Fruit fly (Drosophila melanogaster) whole organism, embryonic: Measurements from ENCODE around the gene stac.

Experiments used
- Abd-B ChIP-seq: fragments of 200-800 bp; sonication (Bioruptor generic); optimal IDR thresholded peaks from 2 replicates; lab custom pipeline; 2018; ENCODE audit warnings: missing biosample characterization, mild to moderate bottlenecking, missing genetic modification characterization, moderate library complexity
- Atf-2 ChIP-seq: fragments of 200-800 bp; sonication (Bioruptor generic); optimal IDR thresholded peaks from 2 replicates; lab custom pipeline; 2016; ENCODE audit warnings: missing biosample characterization, missing genetic modification characterization
- CG11456 ChIP-seq: fragments of 200-800 bp; sonication (Bioruptor generic); IDR thresholded peaks from 3 replicates; pipeline ENCODE4 v1.3.6; 2022; ENCODE audit warnings: missing biosample characterization, missing genetic modification characterization
- CG15479 ChIP-seq: fragments of 200-800 bp; sonication (Bioruptor generic); optimal IDR thresholded peaks from 3 replicates; lab custom pipeline; 2019; ENCODE audit warnings: missing biosample characterization, mild to moderate bottlenecking, missing genetic modification characterization, moderate library complexity
- CG31388 ChIP-seq: fragments of 200-800 bp; sonication (Bioruptor generic); optimal IDR thresholded peaks from 2 replicates; lab custom pipeline; 2016; ENCODE audit warnings: missing biosample characterization, missing genetic modification characterization
- CG3281 ChIP-seq: fragments of 200-800 bp; sonication (Bioruptor generic); optimal IDR thresholded peaks from 3 replicates; lab custom pipeline; 2017; ENCODE audit warnings: missing biosample characterization, mild to moderate bottlenecking, missing genetic modification characterization
- CG8281 ChIP-seq: fragments of 200-800 bp; sonication (Bioruptor generic); optimal IDR thresholded peaks from 2 replicates; lab custom pipeline; 2018; ENCODE audit warnings: missing biosample characterization, mild to moderate bottlenecking, missing genetic modification characterization, moderate library complexity
- CG8388 ChIP-seq: fragments of 200-800 bp; sonication (Bioruptor generic); optimal IDR thresholded peaks from 2 replicates; lab custom pipeline; 2019; ENCODE audit warnings: missing biosample characterization, mild to moderate bottlenecking, missing genetic modification characterization, moderate library complexity
- CkIIα-i1 ChIP-seq: fragments of 200-800 bp; sonication (Bioruptor generic); IDR thresholded peaks from 2 replicates; pipeline ENCODE4 v1.3.6; 2022; ENCODE audit warnings: missing biosample characterization, missing genetic modification characterization
- ERR ChIP-seq: fragments of 200-800 bp; sonication (Bioruptor generic); optimal IDR thresholded peaks from 2 replicates; lab custom pipeline; 2016; ENCODE audit warnings: missing biosample characterization, missing genetic modification characterization
- Nf-YA ChIP-seq: fragments of 200-800 bp; sonication (Bioruptor generic); IDR thresholded peaks from 2 replicates; pipeline ENCODE4 v1.3.6; 2022; ENCODE audit warnings: missing biosample characterization, missing genetic modification characterization
- grn ChIP-seq: fragments of 200-800 bp; sonication (Bioruptor generic); optimal IDR thresholded peaks from 3 replicates; lab custom pipeline; 2017; ENCODE audit warnings: missing biosample characterization, missing genetic modification characterization
- prd ChIP-seq, 3 experiments: fragments of >200 bp in 2 of 3; fragments of 200-800 bp in 1 of 3; sonication (Bioruptor generic) in 1 of 3; optimal IDR thresholded peaks in 2 of 3; IDR thresholded peaks in 1 of 3; 2 replicates in 2 of 3; 3 replicates in 1 of 3; pipeline versions ENCODE4 v1.3.6 to Lab custom; 2017 to 2022; ENCODE audit warnings: missing biosample characterization in 1 of 3, missing genetic modification characterization in 1 of 3

- no peak for TF ChIP-seq CG8281
- TF ChIP-seq CG11456 (GFP tag; lab: Robert Waterston, UW), result no peak
- no peak for TF ChIP-seq CG3281 (GFP tag; lab: Kevin White, UChicago)
- no peak for TF ChIP-seq CG15479 (GFP tag; lab: Kevin White, UChicago)
- TF ChIP-seq CkIIα-i1 (GFP tag; lab: Robert Waterston, UW), result no peak
- TF ChIP-seq Atf-2, result no peak
- no peak for TF ChIP-seq ERR (GFP tag; lab: Kevin White, UChicago)
- TF ChIP-seq prd (optimal IDR thresholded peaks at IDR 0.05; lab: Kevin White, UChicago), result no peak
- TF ChIP-seq prd (GFP tag; IDR thresholded peaks at IDR 0.05; lab: Robert Waterston, UW), result no peak
- TF ChIP-seq CG31388 (GFP tag; lab: Kevin White, UChicago), result no peak
- TF ChIP-seq Abd-B (GFP tag; lab: Kevin White, UChicago), result no peak
- no peak for TF ChIP-seq Nf-YA
- TF ChIP-seq grn (GFP tag; lab: Kevin White, UChicago), result peak; percentile 18
- TF ChIP-seq CG8388 (GFP tag; lab: Kevin White, UChicago), result no peak
Observed at dm6 chr3R:25051441-25052097, 4.5 kb upstream of the stac start.
